Worm (Caenorhabditis elegans): Measurements from ENCODE around the gene paqr-1.

DNA sequence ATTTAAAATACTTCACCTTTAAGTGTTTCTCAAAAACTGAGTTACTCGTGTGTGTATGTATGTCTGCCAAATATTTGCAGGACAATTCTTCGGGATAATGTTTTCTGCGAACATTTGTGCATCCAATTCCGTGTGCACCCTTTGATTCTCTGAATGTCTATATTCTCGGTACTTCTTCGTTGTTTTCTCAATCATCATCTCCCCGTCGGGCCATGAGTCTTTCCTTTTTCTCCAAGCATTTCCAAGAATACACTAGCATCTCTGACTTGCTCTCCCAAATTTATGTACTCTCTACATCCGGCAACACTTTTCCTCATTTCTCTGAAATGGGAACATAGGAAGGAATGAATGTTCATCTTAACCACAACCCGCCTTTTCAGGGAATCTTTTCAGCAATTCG is 40.5 kb downstream of the paqr-1 start:
- no peak for TF ChIP-seq unc-39 (tag; optimal IDR thresholded peaks at IDR 0.05)
- no peak for TF ChIP-seq flh-1 (GFP tag; optimal IDR thresholded peaks at IDR 0.05)
- TF ChIP-seq pha-4 (tag; optimal IDR thresholded peaks at IDR 0.05) = no peak
- TF ChIP-seq blmp-1 (tag; optimal IDR thresholded peaks at IDR 0.05) = no peak
- TF ChIP-seq elt-1 (tag; optimal IDR thresholded peaks at IDR 0.05; ENCODE audit: borderline replicate concordance, insufficient read depth) = no peak

All from whole organism, mixed stage, embryonic.